Worm (Caenorhabditis elegans): Measurements from ENCODE around the gene ceh-43.
A peak's percentile ranks its signal among the peaks of the same experiment; 100 is the strongest.

Gene ceh-43

ce11 chrIII:4494541-4495010 lies 44.8 kb upstream of the ceh-43 start (continued):
- TF ChIP-seq nhr-77 (tag; optimal IDR thresholded peaks at IDR 0.05) (peak; percentile 39), tbx-2 (tag; optimal IDR thresholded peaks at IDR 0.05) (peak; percentile 54), pax-3 (tag; optimal IDR thresholded peaks at IDR 0.05) (peak; percentile 9), skn-1 (tag; optimal IDR thresholded peaks at IDR 0.05) (peak; percentile 45), snu-23 (GFP tag; optimal IDR thresholded peaks at IDR 0.05) (peak; percentile 75), sox-4 (tag; optimal IDR thresholded peaks at IDR 0.05) (no peak), ces-1 (GFP tag; optimal IDR thresholded peaks at IDR 0.05) (no peak), elt-2 (tag; optimal IDR thresholded peaks at IDR 0.05) (peak; percentile 59), mef-2 (tag; optimal IDR thresholded peaks at IDR 0.05) (peak; percentile 4), blmp-1 (tag; optimal IDR thresholded peaks at IDR 0.05) (peak; percentile 90), mdl-1 (tag; optimal IDR thresholded peaks at IDR 0.05) (peak in 1 of 2 experiments; percentile 69), nhr-71 (tag; optimal IDR thresholded peaks at IDR 0.05) (peak; percentile 75), pqm-1 (tag; optimal IDR thresholded peaks at IDR 0.05) (no peak), xbp-1 (tag; optimal IDR thresholded peaks at IDR 0.05) (peak; percentile 4)

- TF ChIP-seq lin-39 (tag; optimal IDR thresholded peaks at IDR 0.05) (no peak), efl-1 (optimal IDR thresholded peaks at IDR 0.05) (no peak), efl-1 (GFP tag; optimal IDR thresholded peaks at IDR 0.05 in 1 of 2) (peak in 1 of 2 experiments; percentile 3), ets-5 (GFP tag; IDR thresholded peaks at IDR 0.05) (0 out of 2 replicates have a peak, but pooled peaks have one; percentile 51), elt-2 (tag; optimal IDR thresholded peaks at IDR 0.05) (peak; percentile 61)
Measured at ce11 chrIII:4493008-4493777, 43.5 kb upstream of the ceh-43 start.

ce11 chrIII:4491164-4492144 lies 41.7 kb upstream of the ceh-43 start:
- TF ChIP-seq nhr-76 (tag; optimal IDR thresholded peaks at IDR 0.05) (no peak), nhr-71 (tag; optimal IDR thresholded peaks at IDR 0.05) (peak; percentile 41), aly-2 (tag; optimal IDR thresholded peaks at IDR 0.05) (peak; percentile 20), lin-39 (tag; optimal IDR thresholded peaks at IDR 0.05) (no peak), pag-3 (tag; optimal IDR thresholded peaks at IDR 0.05; ENCODE audit: borderline replicate concordance, insufficient read depth) (no peak), nhr-237 (tag; optimal IDR thresholded peaks at IDR 0.05) (no peak), fkh-8 (tag; optimal IDR thresholded peaks at IDR 0.05) (peak; percentile 48), lsy-2 (tag; optimal IDR thresholded peaks at IDR 0.05) (peak in 1 of 2 experiments; percentile 22), dsc-1 (tag; optimal IDR thresholded peaks at IDR 0.05) (peak; percentile 16), pax-3 (tag; optimal IDR thresholded peaks at IDR 0.05) (peak; percentile 21), ztf-11 (tag; optimal IDR thresholded peaks at IDR 0.05) (no peak), tbx-2 (tag; optimal IDR thresholded peaks at IDR 0.05) (no peak), elt-2 (tag; optimal IDR thresholded peaks at IDR 0.05) (peak; percentile 16), unc-30 (tag; optimal IDR thresholded peaks at IDR 0.05) (no peak), lir-3 (tag; optimal IDR thresholded peaks at IDR 0.05; ENCODE audit: poor library complexity) (no peak), fos-1 (tag; optimal IDR thresholded peaks at IDR 0.05) (no peak), nhr-85 (tag) (peak; percentile 65), lin-35 (GFP tag; optimal IDR thresholded peaks at IDR 0.05) (peak; percentile 8 to 37), zip-4 (GFP tag; optimal IDR thresholded peaks at IDR 0.05) (no peak), ztf-4 (tag; optimal IDR thresholded peaks at IDR 0.05) (no peak), rnt-1 (tag; optimal IDR thresholded peaks at IDR 0.05) (no peak), efl-1 (optimal IDR thresholded peaks at IDR 0.05) (peak; percentile 2 to 61), efl-1 (GFP tag; optimal IDR thresholded peaks at IDR 0.05 in 1 of 2) (peak; percentile 56 to 93), ama-1 (optimal IDR thresholded peaks at IDR 0.05) (peak; percentile 40), nhr-90 (tag; optimal IDR thresholded peaks at IDR 0.05; ENCODE audit: poor library complexity) (peak; percentile 1), ces-1 (GFP tag; optimal IDR thresholded peaks at IDR 0.05) (no peak), elt-3 (tag; optimal IDR thresholded peaks at IDR 0.05) (no peak), fkh-4 (tag; optimal IDR thresholded peaks at IDR 0.05; ENCODE audit: borderline replicate concordance) (no peak), lin-14 (GFP tag; optimal IDR thresholded peaks at IDR 0.05) (peak; percentile 9), nhr-28 (tag; optimal IDR thresholded peaks at IDR 0.05) (no peak), snu-23 (GFP tag; optimal IDR thresholded peaks at IDR 0.05) (peak; percentile 35), nhr-11 (tag; optimal IDR thresholded peaks at IDR 0.05) (no peak), egl-27 (tag; optimal IDR thresholded peaks at IDR 0.05) (no peak), tlp-1 (tag; optimal IDR thresholded peaks at IDR 0.05) (no peak), pqm-1 (tag; optimal IDR thresholded peaks at IDR 0.05) (no peak), xbp-1 (tag; optimal IDR thresholded peaks at IDR 0.05) (no peak)
